Worm (Caenorhabditis elegans): ENCODE data around the gene zig-5.

zig-5 gene

DNA sequence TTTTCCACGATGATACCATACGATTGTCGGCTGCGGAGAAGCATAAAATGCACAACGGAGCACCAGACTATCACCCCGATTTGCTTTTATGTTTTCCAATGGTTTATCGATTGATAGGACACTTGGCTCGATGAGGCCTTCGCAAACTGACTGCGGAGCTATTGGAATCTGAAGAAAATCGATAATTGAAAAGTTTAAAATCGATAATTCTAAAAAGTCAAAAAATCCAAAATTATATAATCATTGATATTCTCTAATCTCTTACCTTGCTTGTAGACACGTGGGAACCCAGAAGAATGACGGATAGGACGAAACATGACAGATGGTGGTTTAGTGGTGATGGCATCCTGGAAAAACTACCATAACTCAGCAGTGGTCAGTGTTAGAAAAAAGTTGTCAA is at the start of gene zig-5:
Gene zig-5 (minus strand): TSS at position 349 of the 400 bp plus-strand sequence.
- TF ChIP-seq dve-1 (tag; optimal IDR thresholded peaks at IDR 0.05; ENCODE audit: insufficient read depth) (no peak), ceh-28 (tag; optimal IDR thresholded peaks at IDR 0.05) (peak; percentile 81)

DNA sequence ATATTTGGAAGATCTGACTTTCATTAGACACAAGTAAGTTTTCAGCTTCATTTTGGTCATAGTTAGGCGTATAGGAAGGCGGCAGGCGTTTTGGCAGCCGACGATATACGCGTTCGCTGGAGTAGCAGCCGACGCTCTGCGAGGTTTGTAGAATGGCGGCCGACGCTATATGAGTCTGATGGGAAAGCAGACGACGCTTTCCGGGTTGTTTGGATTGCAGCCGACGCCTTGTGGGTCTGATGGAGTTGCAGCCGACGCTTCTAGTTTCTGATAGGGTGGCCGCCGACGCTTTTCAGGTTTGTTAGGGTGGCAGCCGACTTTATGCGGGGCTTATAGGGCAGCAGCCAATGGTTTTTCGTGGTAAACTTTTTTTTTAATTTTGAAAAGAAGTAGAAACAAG is 49.5 kb upstream of the zig-5 start:
- TF ChIP-seq set-16 (GFP tag; IDR thresholded peaks at IDR 0.05) = peak; percentile 52
- no peak for TF ChIP-seq F37D6.2 (tag; optimal IDR thresholded peaks at IDR 0.05)

DNA sequence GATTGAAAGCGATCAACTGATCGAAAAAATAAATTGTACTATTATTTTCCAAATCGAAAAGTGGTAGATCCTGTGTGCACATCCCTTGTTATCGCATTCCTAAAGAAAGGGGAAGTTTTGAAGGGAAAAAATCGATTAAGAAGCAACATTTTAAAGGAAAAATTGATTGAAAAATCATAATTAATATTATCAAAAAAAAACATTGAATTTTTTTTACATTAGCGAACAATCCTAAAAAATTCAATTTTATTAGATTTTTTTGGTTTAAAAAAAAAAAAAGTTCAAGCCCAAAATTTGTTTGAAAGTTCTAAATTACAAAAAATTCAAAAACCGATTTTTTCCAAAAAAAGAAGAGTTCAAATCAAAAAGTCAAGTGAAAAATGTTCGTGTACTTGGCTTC is 41.8 kb upstream of the zig-5 start, which contains the start of gene dmsr-5:
Gene dmsr-5 (minus strand): TSS at position 101 of the 400 bp plus-strand sequence.
- TF ChIP-seq dve-1 (tag; optimal IDR thresholded peaks at IDR 0.05; ENCODE audit: insufficient read depth) = no peak
- no peak for TF ChIP-seq rbr-2 (tag; optimal IDR thresholded peaks at IDR 0.05)
- TF ChIP-seq lin-39 (tag; optimal IDR thresholded peaks at IDR 0.05) = no peak
- TF ChIP-seq lin-38 (GFP tag; IDR thresholded peaks at IDR 0.05) = no peak
- TF ChIP-seq php-3 (GFP tag; IDR thresholded peaks at IDR 0.05) = no peak
- TF ChIP-seq F44E2.7 (GFP tag; IDR thresholded peaks at IDR 0.05) = no peak
- no peak for TF ChIP-seq tra-1 (GFP tag; IDR thresholded peaks at IDR 0.05)
- no peak for TF ChIP-seq pqm-1 (tag; optimal IDR thresholded peaks at IDR 0.05)
- TF ChIP-seq daf-12 (tag; optimal IDR thresholded peaks at IDR 0.05) = no peak
- TF ChIP-seq nhr-11 (tag; optimal IDR thresholded peaks at IDR 0.05) = no peak

DNA sequence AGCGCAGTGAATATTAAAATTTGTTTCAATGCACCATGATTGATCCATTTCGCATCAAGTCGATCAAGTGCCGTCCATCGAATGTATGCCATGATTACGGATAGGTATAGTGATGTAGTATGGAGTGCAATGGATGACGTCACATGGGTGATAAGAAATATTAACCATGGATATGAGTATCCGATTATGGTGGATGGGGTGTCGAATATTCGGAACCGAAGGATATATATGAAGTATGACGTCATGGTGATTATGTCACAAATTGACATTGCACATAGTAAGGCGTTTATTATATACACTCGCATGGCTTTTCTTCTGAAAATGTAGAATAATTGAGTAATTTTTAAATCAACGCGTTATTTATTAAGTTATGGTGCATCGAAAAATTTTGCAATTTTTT is 40.8 kb upstream of the zig-5 start:
- TF ChIP-seq madf-5 (GFP tag; IDR thresholded peaks at IDR 0.05) = no peak
- TF ChIP-seq nhr-25 (tag; optimal IDR thresholded peaks at IDR 0.05; ENCODE audit: borderline replicate concordance, insufficient read depth) = no peak
- no peak for TF ChIP-seq pha-4 (GFP tag; IDR thresholded peaks at IDR 0.05)
- no peak for TF ChIP-seq pha-4 (tag; optimal IDR thresholded peaks at IDR 0.05)
- no peak for TF ChIP-seq spr-1 (tag; optimal IDR thresholded peaks at IDR 0.05)
- TF ChIP-seq lin-38 (GFP tag; IDR thresholded peaks at IDR 0.05) = no peak
- TF ChIP-seq nhr-28 (tag; optimal IDR thresholded peaks at IDR 0.05) = no peak
- no peak for TF ChIP-seq mdt-29 (GFP tag; IDR thresholded peaks at IDR 0.05)
- no peak for TF ChIP-seq skn-1 (tag; optimal IDR thresholded peaks at IDR 0.05)
- no peak for TF ChIP-seq rbr-2 (tag; optimal IDR thresholded peaks at IDR 0.05)
- no peak for TF ChIP-seq nhr-76 (tag; optimal IDR thresholded peaks at IDR 0.05)
- TF ChIP-seq lim-7 (GFP tag; IDR thresholded peaks at IDR 0.05) = no peak
- no peak for TF ChIP-seq fkh-10 (GFP tag; optimal IDR thresholded peaks at IDR 0.05)
- TF ChIP-seq Y48G9A.11 (GFP tag; IDR thresholded peaks at IDR 0.05) = no peak
- TF ChIP-seq nhr-10 (tag; optimal IDR thresholded peaks at IDR 0.05) = no peak

- TF ChIP-seq madf-5 (GFP tag; IDR thresholded peaks at IDR 0.05) = peak; percentile 92 to 96
- peak; percentile 77 for TF ChIP-seq unc-39 (tag; optimal IDR thresholded peaks at IDR 0.05)
- peak; percentile 76 for TF ChIP-seq nhr-77 (tag; optimal IDR thresholded peaks at IDR 0.05)
- peak; percentile 84 for TF ChIP-seq zip-11 (GFP tag; IDR thresholded peaks at IDR 0.05)
- TF ChIP-seq zip-2 (tag; optimal IDR thresholded peaks at IDR 0.05) = peak; percentile 91
- TF ChIP-seq dmd-6 (GFP tag; IDR thresholded peaks at IDR 0.05) = peak; percentile 95
- TF ChIP-seq fos-1 (tag; optimal IDR thresholded peaks at IDR 0.05) = no peak
- peak; percentile 59 for TF ChIP-seq ces-1 (GFP tag; optimal IDR thresholded peaks at IDR 0.05)
- TF ChIP-seq F37D6.2 (tag; optimal IDR thresholded peaks at IDR 0.05) = peak; percentile 94
- peak; percentile 80 for TF ChIP-seq ceh-32 (tag; optimal IDR thresholded peaks at IDR 0.05; ENCODE audit: poor library complexity)
- peak; percentile 94 for TF ChIP-seq lin-38 (GFP tag; IDR thresholded peaks at IDR 0.05)
- peak; percentile 85; the same call in 1 of the 2 replicates for TF ChIP-seq tag-97 (GFP tag; IDR thresholded peaks at IDR 0.05)
- no peak for TF ChIP-seq nhr-76 (tag; optimal IDR thresholded peaks at IDR 0.05)
- TF ChIP-seq ceh-20 (GFP tag; IDR thresholded peaks at IDR 0.05) = peak; percentile 97
- peak; percentile 96 for TF ChIP-seq dmd-8 (GFP tag; IDR thresholded peaks at IDR 0.05)
- TF ChIP-seq pqm-1 (tag; optimal IDR thresholded peaks at IDR 0.05) = peak; percentile 34
- TF ChIP-seq zfp-3 (GFP tag; conservative IDR thresholded peaks at IDR 0.05) = peak; percentile 95
- TF ChIP-seq F44E2.7 (GFP tag; IDR thresholded peaks at IDR 0.05) = peak; percentile 97
- TF ChIP-seq mdl-1 (tag; optimal IDR thresholded peaks at IDR 0.05) = peak; percentile 50 to 64
- peak; percentile 99 for TF ChIP-seq dve-1 (tag; optimal IDR thresholded peaks at IDR 0.05; ENCODE audit: insufficient read depth)
- TF ChIP-seq nhr-42 (GFP tag; IDR thresholded peaks at IDR 0.05) = peak; percentile 93
- TF ChIP-seq ceh-62 (tag; optimal IDR thresholded peaks at IDR 0.05) = no peak
- no peak for TF ChIP-seq daf-12 (tag; optimal IDR thresholded peaks at IDR 0.05)
- peak; percentile 90 for TF ChIP-seq nhr-111 (GFP tag; optimal IDR thresholded peaks at IDR 0.05)
- TF ChIP-seq nhr-6 (tag; optimal IDR thresholded peaks at IDR 0.05) = peak; percentile 65
- TF ChIP-seq aha-1 (tag) = peak; percentile 100
Measured at ce11 chrIII:10989491-10990032, 36.3 kb upstream of the zig-5 start.
